Worm (Caenorhabditis elegans) whole organism, late embryonic: ENCODE measurements around the gene str-27.

Experiments used
- nfya-1 ChIP-seq: sonication (generic microtip); optimal IDR thresholded peaks from 2 replicates; lab custom pipeline; 2017; ENCODE audit warnings: missing genetic modification characterization, mild to moderate bottlenecking, missing compliant biosample characterization, antibody characterized with exemption, moderate library complexity
- nhr-11 ChIP-seq: fragments of 150-350 bp; optimal IDR thresholded peaks from 2 replicates; lab custom pipeline; 2014; ENCODE audit warnings: missing biosample characterization, missing genetic modification characterization
- nhr-232 ChIP-seq: sonication (generic microtip); optimal IDR thresholded peaks from 2 replicates; lab custom pipeline; 2016; ENCODE audit warnings: missing genetic modification characterization, missing compliant biosample characterization
- sox-2 ChIP-seq: fragments of 200-800 bp; sonication (Bioruptor generic); IDR thresholded peaks from 2 replicates; pipeline ENCODE4 v1.3.6; 2022; ENCODE audit warnings: missing genetic modification reagents, missing genetic modification characterization, missing compliant biosample characterization

DNA sequence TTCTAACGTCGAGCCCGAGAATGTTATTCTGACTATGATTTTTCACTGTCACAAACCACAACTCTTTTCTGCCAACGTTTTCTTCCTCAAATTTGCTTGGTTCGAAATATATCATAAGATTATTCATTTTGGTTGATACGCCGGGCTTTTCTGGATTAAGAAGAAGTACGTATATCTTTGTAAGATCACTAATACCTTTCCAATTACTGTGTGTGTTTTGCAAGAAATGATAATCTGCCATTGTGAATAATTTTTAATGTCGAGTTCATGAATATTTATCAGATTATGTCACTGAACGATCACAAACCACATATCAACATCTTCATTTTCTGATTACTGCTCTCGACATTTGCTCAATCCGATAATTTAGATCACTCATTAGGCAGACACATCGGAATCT, 50.0 kb downstream of the str-27 start, which contains the start of gene nhr-196:
- TF ChIP-seq nhr-11 (tag; lab: Kevin White, UChicago), result no peak
- no peak for TF ChIP-seq sox-2 (GFP tag; lab: Robert Waterston, UW)
- TF ChIP-seq nhr-232, result no peak
- no peak for TF ChIP-seq nfya-1 (tag; lab: Kevin White, UChicago)
